Worm (Caenorhabditis elegans): ENCODE measurements around the gene frpr-15.

- TF ChIP-seq lin-40 (tag; optimal IDR thresholded peaks at IDR 0.05) (no peak), pha-4 (tag; optimal IDR thresholded peaks at IDR 0.05) (no peak), let-607 (tag; optimal IDR thresholded peaks at IDR 0.05) (no peak), F49E8.2 (tag; optimal IDR thresholded peaks at IDR 0.05; ENCODE audit: insufficient read depth) (no peak), nfya-1 (tag; optimal IDR thresholded peaks at IDR 0.05; ENCODE audit: borderline replicate concordance, insufficient read depth) (no peak), ceh-58 (GFP tag; IDR thresholded peaks at IDR 0.05) (no peak)
Measured at ce11 chrV:12661619-12662018, 18.3 kb upstream of the frpr-15 start, which contains the start of gene W05B10.3.
